Worm (Caenorhabditis elegans) whole organism, L4 larva: ENCODE measurements around the gene K11H3.3.

Experiments
- F10B5.3 ChIP-seq: sonication (generic microtip); optimal IDR thresholded peaks from 2 replicates; lab custom pipeline; 2016; ENCODE audit warnings: mild to moderate bottlenecking, missing genetic modification characterization, missing compliant biosample characterization
- T20F7.1 ChIP-seq: fragments of 200-800 bp; sonication (Bioruptor generic); optimal IDR thresholded peaks from 2 replicates; lab custom pipeline; 2018; ENCODE audit warnings: mild to moderate bottlenecking, missing genetic modification characterization, missing compliant biosample characterization
- Y48G9A.11 ChIP-seq: fragments of 200-800 bp; sonication (Bioruptor generic); IDR thresholded peaks from 2 replicates; pipeline ENCODE4 v1.3.6; 2022; ENCODE audit warnings: missing genetic modification reagents, missing genetic modification characterization, missing compliant biosample characterization
- aha-1 ChIP-seq: fragments of 150-350 bp; peaks from one replicate; lab custom pipeline; 2014; ENCODE audit warnings: missing biosample characterization, missing genetic modification characterization
- ceh-20 ChIP-seq: fragments of 200-800 bp; sonication (Bioruptor generic); IDR thresholded peaks from 2 replicates; pipeline ENCODE4 v1.3.6; 2022; ENCODE audit warnings: missing genetic modification reagents, missing genetic modification characterization, missing compliant biosample characterization
- ceh-28 ChIP-seq: fragments of 150-350 bp; optimal IDR thresholded peaks from 2 replicates; lab custom pipeline; 2014; ENCODE audit warnings: missing biosample characterization, missing genetic modification reagents, missing genetic modification characterization
- ceh-44 ChIP-seq: fragments of 200-800 bp; sonication (Bioruptor generic); IDR thresholded peaks from 2 replicates; pipeline ENCODE4 v1.3.6; 2022; ENCODE audit warnings: missing genetic modification reagents, missing genetic modification characterization, missing compliant biosample characterization
- ceh-82 ChIP-seq: sonication (generic microtip); optimal IDR thresholded peaks from 2 replicates; lab custom pipeline; 2017; ENCODE audit warnings: missing biosample characterization, missing genetic modification characterization
- ctbp-1 ChIP-seq: fragments of 200-800 bp; sonication (Bioruptor generic); IDR thresholded peaks from 2 replicates; pipeline ENCODE4 v1.3.6; 2022; ENCODE audit warnings: missing genetic modification reagents, missing genetic modification characterization, missing compliant biosample characterization
- daf-12 ChIP-seq: fragments of 150-350 bp; optimal IDR thresholded peaks from 2 replicates; lab custom pipeline; 2014; ENCODE audit warnings: missing biosample characterization, missing genetic modification reagents, missing genetic modification characterization
- daf-16 ChIP-seq, 3 experiments: sonication (generic microtip); optimal IDR thresholded peaks; 2 replicates each; lab custom pipeline; 2016 to 2017; ENCODE audit warnings: missing genetic modification characterization in 3 of 3, missing genetic modification reagents in 3 of 3, mild to moderate bottlenecking in 2 of 3, missing compliant biosample characterization in 2 of 3, missing biosample characterization in 1 of 3, moderate library complexity in 1 of 3
- dmd-6 ChIP-seq: fragments of 200-800 bp; sonication (Bioruptor generic); IDR thresholded peaks from 2 replicates; pipeline ENCODE4 v1.3.6; 2022; ENCODE audit warnings: missing genetic modification reagents, missing genetic modification characterization, missing compliant biosample characterization
- duxl-1 ChIP-seq: sonication (generic microtip); optimal IDR thresholded peaks from 2 replicates; lab custom pipeline; 2016; ENCODE audit warnings: mild to moderate bottlenecking, missing genetic modification characterization, moderate library complexity, missing compliant biosample characterization; ENCODE audit not compliant: poor library complexity
- dve-1 ChIP-seq: sonication (generic microtip); optimal IDR thresholded peaks from 2 replicates; lab custom pipeline; 2017; ENCODE audit warnings: antibody characterized with exemption, mild to moderate bottlenecking, missing genetic modification characterization, missing compliant biosample characterization; ENCODE audit not compliant: insufficient read depth
- fos-1 ChIP-seq: fragments of 150-350 bp; optimal IDR thresholded peaks from 2 replicates; lab custom pipeline; 2014; ENCODE audit warnings: missing biosample characterization, missing genetic modification characterization
- gei-8 ChIP-seq: fragments of 200-800 bp; sonication (Bioruptor generic); optimal IDR thresholded peaks from 2 replicates; lab custom pipeline; 2018; ENCODE audit warnings: mild to moderate bottlenecking, missing genetic modification characterization, missing compliant biosample characterization
- hlh-11 ChIP-seq: fragments of 200-800 bp; sonication (Bioruptor generic); optimal IDR thresholded peaks from 2 replicates; lab custom pipeline; 2018; ENCODE audit warnings: mild to moderate bottlenecking, missing genetic modification characterization, missing compliant biosample characterization
- lin-29 ChIP-seq: fragments of 200-800 bp; sonication (Bioruptor generic); IDR thresholded peaks from 2 replicates; pipeline ENCODE4 v1.3.6; 2022; ENCODE audit warnings: missing genetic modification reagents, missing genetic modification characterization, missing compliant biosample characterization
- lin-38 ChIP-seq: fragments of 200-800 bp; sonication (Bioruptor generic); IDR thresholded peaks from 2 replicates; pipeline ENCODE4 v1.3.6; 2022; ENCODE audit warnings: missing genetic modification reagents, missing genetic modification characterization, missing compliant biosample characterization
- lir-3 ChIP-seq: sonication (generic microtip); optimal IDR thresholded peaks from 2 replicates; lab custom pipeline; 2016; ENCODE audit warnings: mild to moderate bottlenecking, missing genetic modification characterization, missing compliant biosample characterization
- lsy-2 ChIP-seq, 2 experiments: fragments of 150-350 bp in 1 of 2; sonication (generic microtip) in 1 of 2; optimal IDR thresholded peaks; 2 replicates each; lab custom pipeline; 2014 to 2017; ENCODE audit warnings: missing biosample characterization in 2 of 2, missing genetic modification characterization in 2 of 2
- madf-5 ChIP-seq, 2 experiments: fragments of 200-800 bp; sonication (Bioruptor generic); IDR thresholded peaks; 2 replicates each; pipeline ENCODE4 v1.3.6; 2022; ENCODE audit warnings: missing compliant biosample characterization in 2 of 2, missing genetic modification characterization in 2 of 2
- mdl-1 ChIP-seq, 2 experiments: fragments of 150-350 bp in 1 of 2; sonication (generic microtip) in 1 of 2; optimal IDR thresholded peaks; 2 replicates each; lab custom pipeline; 2014 to 2017; ENCODE audit warnings: missing biosample characterization in 2 of 2, missing genetic modification characterization in 2 of 2
- mes-2 ChIP-seq: sonication (generic microtip); optimal IDR thresholded peaks from 2 replicates; lab custom pipeline; 2016; ENCODE audit warnings: missing genotype, mild to moderate bottlenecking, missing genetic modification characterization, missing compliant biosample characterization; ENCODE audit not compliant: poor library complexity, severe bottlenecking
- mxl-2 ChIP-seq: fragments of 200-800 bp; sonication (Bioruptor generic); conservative IDR thresholded peaks from 2 replicates; pipeline ENCODE4 v1.3.6; 2022; ENCODE audit warnings: missing genetic modification reagents, missing genetic modification characterization, missing compliant biosample characterization
- nhr-10 ChIP-seq: fragments of 150-350 bp; optimal IDR thresholded peaks from 2 replicates; lab custom pipeline; 2014; ENCODE audit warnings: missing biosample characterization, missing genetic modification characterization
- nhr-102 ChIP-seq: sonication (generic microtip); optimal IDR thresholded peaks from 2 replicates; lab custom pipeline; 2016; ENCODE audit warnings: mild to moderate bottlenecking, missing genetic modification characterization, moderate library complexity, missing compliant biosample characterization
- nhr-111 ChIP-seq: fragments of 200-800 bp; sonication (Bioruptor generic); optimal IDR thresholded peaks from 2 replicates; lab custom pipeline; 2018; ENCODE audit warnings: mild to moderate bottlenecking, missing genetic modification characterization, missing compliant biosample characterization
- nhr-28 ChIP-seq: fragments of 150-350 bp; optimal IDR thresholded peaks from 2 replicates; lab custom pipeline; 2014; ENCODE audit warnings: missing biosample characterization, missing genetic modification characterization
- nhr-42 ChIP-seq: fragments of 200-800 bp; sonication (Bioruptor generic); IDR thresholded peaks from 2 replicates; pipeline ENCODE4 v1.3.6; 2022; ENCODE audit warnings: missing genetic modification characterization, missing compliant biosample characterization
- nhr-6 ChIP-seq: fragments of 150-350 bp; optimal IDR thresholded peaks from 2 replicates; lab custom pipeline; 2014; ENCODE audit warnings: missing biosample characterization, missing genetic modification characterization
- nhr-77 ChIP-seq: fragments of 150-350 bp; optimal IDR thresholded peaks from 2 replicates; lab custom pipeline; 2014; ENCODE audit warnings: missing biosample characterization, missing genetic modification characterization
- pha-4 ChIP-seq, 2 experiments: fragments of 150-350 bp in 1 of 2; fragments of 200-800 bp in 1 of 2; sonication (Bioruptor generic) in 1 of 2; IDR thresholded peaks in 1 of 2; optimal IDR thresholded peaks in 1 of 2; 2 replicates each; pipeline versions ENCODE4 v1.3.6 to Lab custom; 2014 to 2022; ENCODE audit warnings: missing genetic modification characterization in 2 of 2, missing genetic modification reagents in 2 of 2, missing biosample characterization in 1 of 2, missing compliant biosample characterization in 1 of 2
- rbr-2 ChIP-seq: sonication (generic microtip); optimal IDR thresholded peaks from 2 replicates; lab custom pipeline; 2016; ENCODE audit warnings: missing genotype, missing genetic modification characterization, missing compliant biosample characterization
- set-16 ChIP-seq: fragments of 200-800 bp; sonication (Bioruptor generic); IDR thresholded peaks from 2 replicates; pipeline ENCODE4 v1.3.6; 2022; ENCODE audit warnings: missing genetic modification reagents, missing genetic modification characterization, missing compliant biosample characterization
- tra-1 ChIP-seq: fragments of 200-800 bp; sonication (Bioruptor generic); IDR thresholded peaks from 2 replicates; pipeline ENCODE4 v1.3.6; 2022; ENCODE audit warnings: missing genetic modification reagents, missing genetic modification characterization, missing compliant biosample characterization
- unc-130 ChIP-seq: sonication (generic microtip); optimal IDR thresholded peaks from 2 replicates; lab custom pipeline; 2016; ENCODE audit warnings: missing genetic modification reagents, missing genetic modification characterization, missing compliant biosample characterization
- zfp-3 ChIP-seq: fragments of 200-800 bp; sonication (Bioruptor generic); conservative IDR thresholded peaks from 2 replicates; pipeline ENCODE4 v1.3.6; 2022; ENCODE audit warnings: missing genetic modification reagents, missing genetic modification characterization, missing compliant biosample characterization
- zip-11 ChIP-seq: fragments of 200-800 bp; sonication (Bioruptor generic); IDR thresholded peaks from 2 replicates; pipeline ENCODE4 v1.3.6; 2022; ENCODE audit warnings: missing genetic modification characterization, missing compliant biosample characterization

The K11H3.3 gene

ce11 chrIII:9827163-9827951 is 24.3 kb upstream of the K11H3.3 start, which contains the start of the genes ZK632.10 and ZK632.11 (continued):
- TF ChIP-seq mes-2 (tag; lab: Kevin White, UChicago) (peak; percentile 80), lin-38 (peak; percentile 34), tra-1 (GFP tag; lab: Robert Waterston, UW) (no peak), daf-12 (tag; lab: Kevin White, UChicago) (no peak), zfp-3 (no peak), ceh-44 (GFP tag; lab: Robert Waterston, UW) (no peak), nhr-102 (tag; lab: Kevin White, UChicago) (no peak), nhr-42 (no peak)

ce11 chrIII:9830502-9830901 is 21.2 kb upstream of the K11H3.3 start, which contains the start of gene ZK632.12:
Gene ZK632.12 (plus strand): TSS chrIII:9830802.
- no peak for TF ChIP-seq nhr-111 (GFP tag; lab: Kevin White, UChicago)
- TF ChIP-seq nhr-6: peak; percentile 48
- TF ChIP-seq lsy-2 (tag; optimal IDR thresholded peaks at IDR 0.05; lab: Kevin White, UChicago): peak in 1 of 2 experiments; percentile 15
- no peak for TF ChIP-seq pha-4 (GFP tag; IDR thresholded peaks at IDR 0.05; lab: Robert Waterston, UW)
- peak; percentile 20 for TF ChIP-seq pha-4 (tag; optimal IDR thresholded peaks at IDR 0.05; lab: Kevin White, UChicago)
- no peak for TF ChIP-seq nhr-10 (tag; lab: Kevin White, UChicago)
- TF ChIP-seq ceh-82 (tag; lab: Kevin White, UChicago): no peak
- no peak for TF ChIP-seq ceh-20 (GFP tag; lab: Robert Waterston, UW)
- TF ChIP-seq lir-3 (tag; lab: Kevin White, UChicago): no peak
- peak; percentile 19 for TF ChIP-seq dve-1
- TF ChIP-seq aha-1 (tag; lab: Kevin White, UChicago): peak; percentile 33

- TF ChIP-seq duxl-1 (tag; lab: Kevin White, UChicago): no peak
- TF ChIP-seq mxl-2 (GFP tag; lab: Robert Waterston, UW): no peak
- TF ChIP-seq lin-38: peak; percentile 42
- peak; percentile 2 for TF ChIP-seq unc-130
- TF ChIP-seq nhr-111 (GFP tag; lab: Kevin White, UChicago): no peak
- no peak for TF ChIP-seq lin-29 (GFP tag; lab: Robert Waterston, UW)
- no peak for TF ChIP-seq fos-1 (tag; lab: Kevin White, UChicago)
- no peak for TF ChIP-seq mdl-1 (tag; optimal IDR thresholded peaks at IDR 0.05; lab: Kevin White, UChicago)
Measured at ce11 chrIII:9832569-9832968, 19.1 kb upstream of the K11H3.3 start.

ce11 chrIII:9834888-9835287 is 16.8 kb upstream of the K11H3.3 start, which contains the start of gene K11H3.8:
Gene K11H3.8 (plus strand): TSS chrIII:9835188.
- TF ChIP-seq ctbp-1: no peak
- TF ChIP-seq daf-16 (GFP tag; optimal IDR thresholded peaks at IDR 0.05; lab: Kevin White, UChicago): no peak
- no peak for TF ChIP-seq daf-16 (tag; optimal IDR thresholded peaks at IDR 0.05; lab: Kevin White, UChicago)
- no peak for TF ChIP-seq set-16
- TF ChIP-seq, all 104 proteins: peak for 0

ce11 chrIII:9843715-9844114 is 7.9 kb upstream of the K11H3.3 start, which contains the start of gene K11H3.5:
Gene K11H3.5 (plus strand): TSS chrIII:9843768.
- TF ChIP-seq zip-11 (GFP tag; lab: Robert Waterston, UW) (no peak), gei-8 (GFP tag; lab: Kevin White, UChicago) (no peak), hlh-11 (tag; lab: Kevin White, UChicago) (no peak), nhr-77 (tag; lab: Kevin White, UChicago) (no peak), madf-5 (GFP tag; IDR thresholded peaks at IDR 0.05; lab: Robert Waterston, UW) (no peak), T20F7.1 (GFP tag; lab: Kevin White, UChicago) (no peak), Y48G9A.11 (no peak), zfp-3 (no peak), rbr-2 (no peak), aha-1 (tag; lab: Kevin White, UChicago) (peak; percentile 68), daf-16 (GFP tag; optimal IDR thresholded peaks at IDR 0.05; lab: Kevin White, UChicago) (no peak), daf-16 (tag; optimal IDR thresholded peaks at IDR 0.05; lab: Kevin White, UChicago) (peak; percentile 2), F10B5.3 (no peak), nhr-28 (tag; lab: Kevin White, UChicago) (peak; percentile 35), ceh-28 (tag; lab: Kevin White, UChicago) (no peak), set-16 (no peak), dmd-6 (GFP tag; lab: Robert Waterston, UW) (no peak)
